Fruit fly (Drosophila melanogaster): Measurements from ENCODE around the gene BOD1.

dm6 chr3R:27987329-27987728, 49.3 kb downstream of the BOD1 start:
- TF ChIP-seq psq (optimal IDR thresholded peaks at IDR 0.05) (no peak), Myc (optimal IDR thresholded peaks at IDR 0.05) (no peak), ttk (optimal IDR thresholded peaks at IDR 0.05) (no peak), Sin3A (optimal IDR thresholded peaks at IDR 0.05) (no peak), insv (optimal IDR thresholded peaks at IDR 0.05) (no peak)

Data from Kc167 (cell line).